Fruit fly (Drosophila melanogaster) Kc167 (cell line): ENCODE results near the gene CG13653.

Experiments
- Myc ChIP-seq: fragments of >200 bp; optimal IDR thresholded peaks from 2 replicates; lab custom pipeline; 2017; ENCODE audit warnings: missing external identifiers
- Sin3A ChIP-seq: fragments of >200 bp; optimal IDR thresholded peaks from 2 replicates; lab custom pipeline; 2018; ENCODE audit warnings: missing external identifiers
- h ChIP-seq: fragments of >200 bp; optimal IDR thresholded peaks from 3 replicates; lab custom pipeline; 2018; ENCODE audit warnings: missing external identifiers
- insv ChIP-seq: fragments of >200 bp; optimal IDR thresholded peaks from 3 replicates; lab custom pipeline; 2018; ENCODE audit warnings: missing external identifiers
- psq ChIP-seq: fragments of >200 bp; optimal IDR thresholded peaks from 2 replicates; lab custom pipeline; 2017; ENCODE audit warnings: missing external identifiers
- ttk ChIP-seq: sonication (Bioruptor generic); optimal IDR thresholded peaks from 2 replicates; lab custom pipeline; 2017; ENCODE audit warnings: missing external identifiers

Gene CG13653

dm6 chr3R:25194723-25195577, at the start of gene CG13653:
TSS of gene CG13653 (plus strand) at chr3R:25195527.
- TF ChIP-seq h: no peak
- TF ChIP-seq psq (lab: Kevin White, UChicago): no peak
- no peak for TF ChIP-seq ttk (lab: Kevin White, UChicago)
- no peak for TF ChIP-seq insv (lab: Kevin White, UChicago)
- TF ChIP-seq Myc (lab: Kevin White, UChicago): no peak
- no peak for TF ChIP-seq Sin3A

dm6 chr3R:25152342-25152741, 43.0 kb upstream of the CG13653 start:
- TF ChIP-seq insv (lab: Kevin White, UChicago): no peak

dm6 chr3R:25161520-25161919, 33.8 kb upstream of the CG13653 start:
- TF ChIP-seq Myc (lab: Kevin White, UChicago) (no peak), Sin3A (no peak), ttk (lab: Kevin White, UChicago) (no peak), insv (lab: Kevin White, UChicago) (no peak), h (no peak), psq (lab: Kevin White, UChicago) (no peak)

dm6 chr3R:25166788-25167187, 28.5 kb upstream of the CG13653 start:
- TF ChIP-seq Myc (lab: Kevin White, UChicago): no peak
- TF ChIP-seq psq (lab: Kevin White, UChicago): no peak
- no peak for TF ChIP-seq ttk (lab: Kevin White, UChicago)
- TF ChIP-seq insv (lab: Kevin White, UChicago): no peak
- TF ChIP-seq h: no peak
- TF ChIP-seq Sin3A: no peak

dm6 chr3R:25167407-25168191, 27.7 kb upstream of the CG13653 start:
- TF ChIP-seq insv (lab: Kevin White, UChicago): no peak
- TF ChIP-seq ttk (lab: Kevin White, UChicago): no peak
- no peak for TF ChIP-seq h
- no peak for TF ChIP-seq Sin3A
- no peak for TF ChIP-seq Myc (lab: Kevin White, UChicago)
- TF ChIP-seq psq (lab: Kevin White, UChicago): no peak

- TF ChIP-seq Myc (lab: Kevin White, UChicago) (no peak), psq (lab: Kevin White, UChicago) (no peak), ttk (lab: Kevin White, UChicago) (no peak), insv (lab: Kevin White, UChicago) (no peak), Sin3A (no peak), h (no peak)
Measured at dm6 chr3R:25168259-25168972, 26.9 kb upstream of the CG13653 start.

dm6 chr3R:25172353-25172752, 23.0 kb upstream of the CG13653 start:
- no peak for TF ChIP-seq psq (lab: Kevin White, UChicago)
- TF ChIP-seq h: no peak
- no peak for TF ChIP-seq ttk (lab: Kevin White, UChicago)
- no peak for TF ChIP-seq Myc (lab: Kevin White, UChicago)
- TF ChIP-seq Sin3A: no peak
- TF ChIP-seq insv (lab: Kevin White, UChicago): no peak

- no peak for TF ChIP-seq Sin3A
- no peak for TF ChIP-seq h
- no peak for TF ChIP-seq Myc (lab: Kevin White, UChicago)
- no peak for TF ChIP-seq insv (lab: Kevin White, UChicago)
- TF ChIP-seq ttk (lab: Kevin White, UChicago): no peak
Measured at dm6 chr3R:25172976-25173375, 22.4 kb upstream of the CG13653 start.

- no peak for TF ChIP-seq Myc (lab: Kevin White, UChicago)
- no peak for TF ChIP-seq Sin3A
- TF ChIP-seq ttk (lab: Kevin White, UChicago): no peak
- no peak for TF ChIP-seq h
- TF ChIP-seq psq (lab: Kevin White, UChicago): no peak
- TF ChIP-seq insv (lab: Kevin White, UChicago): no peak
Measured at dm6 chr3R:25174244-25174643, 21.1 kb upstream of the CG13653 start.

dm6 chr3R:25176517-25176916, 18.8 kb upstream of the CG13653 start:
- no peak for TF ChIP-seq ttk (lab: Kevin White, UChicago)
- no peak for TF ChIP-seq Myc (lab: Kevin White, UChicago)
- TF ChIP-seq psq (lab: Kevin White, UChicago): no peak
- no peak for TF ChIP-seq insv (lab: Kevin White, UChicago)
- TF ChIP-seq Sin3A: no peak
- TF ChIP-seq h: no peak

- TF ChIP-seq Sin3A: no peak
- no peak for TF ChIP-seq Myc (lab: Kevin White, UChicago)
- no peak for TF ChIP-seq psq (lab: Kevin White, UChicago)
- no peak for TF ChIP-seq h
- no peak for TF ChIP-seq insv (lab: Kevin White, UChicago)
- no peak for TF ChIP-seq ttk (lab: Kevin White, UChicago)
Measured at dm6 chr3R:25177429-25177828, 17.9 kb upstream of the CG13653 start.

dm6 chr3R:25178521-25178920, 16.8 kb upstream of the CG13653 start:
- TF ChIP-seq psq (lab: Kevin White, UChicago) (no peak), ttk (lab: Kevin White, UChicago) (no peak), Sin3A (no peak), insv (lab: Kevin White, UChicago) (no peak), h (no peak), Myc (lab: Kevin White, UChicago) (no peak)
